Fruit fly (Drosophila melanogaster) whole organism, pupa: Measurements from ENCODE around the gene S-Lap1.

ENCODE experiments used
- CG17806 ChIP-seq: fragments of 200-800 bp; sonication (Bioruptor generic); optimal IDR thresholded peaks from 2 replicates; lab custom pipeline; 2018; ENCODE audit warnings: missing biosample characterization, mild to moderate bottlenecking, missing genetic modification characterization, moderate library complexity
- CG32121 ChIP-seq: fragments of 200-800 bp; sonication (Bioruptor generic); IDR thresholded peaks from 2 replicates; pipeline ENCODE4 v1.3.6; 2022; ENCODE audit warnings: missing biosample characterization, missing genetic modification characterization
- CG34367 ChIP-seq: fragments of 200-800 bp; sonication (Bioruptor generic); optimal IDR thresholded peaks from 2 replicates; lab custom pipeline; 2018; ENCODE audit warnings: missing biosample characterization, mild to moderate bottlenecking, missing genetic modification characterization
- CG4496 ChIP-seq: fragments of 200-800 bp; sonication (Bioruptor generic); IDR thresholded peaks from 3 replicates; pipeline ENCODE4 v1.3.6; 2022; ENCODE audit warnings: missing biosample characterization, missing genetic modification characterization
- CG8159 ChIP-seq: fragments of 200-800 bp; sonication (Bioruptor generic); optimal IDR thresholded peaks from 3 replicates; lab custom pipeline; 2018; ENCODE audit warnings: missing biosample characterization, mild to moderate bottlenecking, missing genetic modification characterization, moderate library complexity
- CG9948 ChIP-seq: fragments of 200-800 bp; sonication (Bioruptor generic); optimal IDR thresholded peaks from 2 replicates; lab custom pipeline; 2018; ENCODE audit warnings: missing biosample characterization, mild to moderate bottlenecking, missing genetic modification characterization, moderate library complexity
- D1 ChIP-seq: fragments of 200-800 bp; sonication (Bioruptor generic); optimal IDR thresholded peaks from 2 replicates; lab custom pipeline; 2018; ENCODE audit warnings: missing biosample characterization, mild to moderate bottlenecking, missing genetic modification characterization, moderate library complexity
- Ets98B ChIP-seq: fragments of 200-800 bp; sonication (Bioruptor generic); IDR thresholded peaks from 2 replicates; pipeline ENCODE4 v1.3.6; 2022; ENCODE audit warnings: missing biosample characterization, missing genetic modification characterization
- Pif1B ChIP-seq: fragments of 200-800 bp; sonication (Bioruptor generic); optimal IDR thresholded peaks from 3 replicates; lab custom pipeline; 2016; ENCODE audit warnings: missing biosample characterization, missing genetic modification characterization
- fd96Ca ChIP-seq: fragments of 200-800 bp; sonication (Bioruptor generic); IDR thresholded peaks from 3 replicates; pipeline ENCODE4 v1.3.6; 2022; ENCODE audit warnings: missing biosample characterization, missing genetic modification characterization
- rn ChIP-seq: fragments of 200-800 bp; sonication (Bioruptor generic); IDR thresholded peaks from 2 replicates; pipeline ENCODE4 v1.3.6; 2022; ENCODE audit warnings: missing biosample characterization, missing genetic modification characterization

- no peak for TF ChIP-seq D1 (tag; lab: Kevin White, UChicago)
- TF ChIP-seq Pif1B (GFP tag; lab: Kevin White, UChicago), result no peak
- no peak for TF ChIP-seq CG8159 (tag; lab: Kevin White, UChicago)
- no peak for TF ChIP-seq Ets98B
- TF ChIP-seq CG4496 (GFP tag; lab: Robert Waterston, UW), result no peak
- TF ChIP-seq fd96Ca, result no peak
- no peak for TF ChIP-seq CG32121 (GFP tag; lab: Robert Waterston, UW)
- TF ChIP-seq rn (GFP tag; lab: Robert Waterston, UW), result no peak
- no peak for TF ChIP-seq CG17806
- TF ChIP-seq CG34367 (tag; lab: Kevin White, UChicago), result no peak
- TF ChIP-seq CG9948 (tag; lab: Kevin White, UChicago), result no peak
Observed at dm6 chr3L:8657787-8658186, 40.8 kb downstream of the S-Lap1 start.
